Worm (Caenorhabditis elegans): ENCODE measurements around the gene ins-19.

ins-19 gene

DNA sequence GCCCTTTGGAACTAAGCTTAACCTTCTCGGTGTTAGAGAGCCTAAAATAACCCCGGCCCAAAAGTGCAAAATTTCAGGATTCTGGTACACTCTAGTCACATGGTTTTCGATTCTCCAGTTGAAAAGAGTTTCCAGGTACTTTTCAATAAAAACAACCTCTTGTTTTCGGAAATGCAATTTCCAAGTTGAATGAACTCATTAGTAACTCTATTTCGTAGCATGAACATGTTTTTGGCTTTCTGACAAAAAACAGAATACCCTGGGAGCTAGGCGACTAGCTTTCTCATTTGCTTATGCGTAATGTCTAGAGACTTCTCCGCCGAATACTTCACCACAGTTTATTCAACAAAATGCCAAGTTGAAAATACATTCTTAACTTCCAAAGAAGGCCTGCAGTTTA lies 3.0 kb downstream of the ins-19 start, which contains the start of gene srh-71:
srh-71 (plus strand) TSS at position 301 of the 400 bp plus-strand sequence.
- no peak for TF ChIP-seq unc-62 (GFP tag; optimal IDR thresholded peaks at IDR 0.05)

- no peak for TF ChIP-seq unc-62 (GFP tag; optimal IDR thresholded peaks at IDR 0.05)
Measured at ce11 chrII:3118907-3119382, 7.3 kb downstream of the ins-19 start, which contains the start of gene T10D4.6. TSS of gene T10D4.6 (plus strand) at chrII:3119332.

DNA sequence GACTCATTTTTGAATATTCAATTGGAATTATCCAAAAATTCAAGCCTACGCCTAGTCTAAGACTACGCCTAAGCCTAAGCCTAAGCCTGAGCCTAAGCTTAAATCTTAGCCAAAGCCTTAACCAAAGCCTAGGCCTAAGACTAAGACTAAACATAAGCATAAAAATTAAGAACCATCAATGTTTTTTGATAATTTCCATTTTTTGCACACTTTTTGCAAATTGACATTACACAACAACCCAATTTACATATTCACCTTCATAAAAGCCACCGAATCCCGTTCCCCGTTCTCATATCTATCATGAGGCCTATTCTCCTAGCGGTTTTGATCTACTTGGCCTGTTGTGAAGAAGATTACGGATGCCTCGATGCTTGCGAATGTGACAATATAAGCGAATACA lies 8.8 kb downstream of the ins-19 start, which contains the start of gene T10D4.7:
T10D4.7 (plus strand) TSS at position 301 of the 400 bp plus-strand sequence.
- TF ChIP-seq unc-62 (GFP tag; optimal IDR thresholded peaks at IDR 0.05) = no peak

DNA sequence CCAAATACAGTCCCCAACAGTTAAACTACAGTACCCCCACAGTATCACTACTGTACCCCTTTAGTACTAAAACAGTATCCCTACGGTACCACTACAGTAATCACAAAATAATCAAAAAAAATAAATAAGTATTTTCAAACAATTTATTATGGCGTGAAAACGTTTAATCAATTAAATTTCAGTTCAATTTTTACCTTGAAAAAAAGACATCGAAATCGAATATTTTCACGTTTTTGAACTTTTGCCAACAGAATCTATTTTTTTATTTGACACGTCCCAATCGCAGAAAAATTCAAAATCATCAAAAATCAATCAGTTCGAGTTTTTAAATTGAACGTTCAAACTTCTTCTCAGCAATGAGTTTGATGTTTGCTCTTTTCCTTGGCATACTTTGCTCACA lies 12.3 kb downstream of the ins-19 start, which contains the start of gene clec-123:
clec-123 (plus strand) TSS at position 301 of the 400 bp plus-strand sequence.
- no peak for TF ChIP-seq unc-62 (GFP tag; optimal IDR thresholded peaks at IDR 0.05)

- no peak for TF ChIP-seq unc-62 (GFP tag; optimal IDR thresholded peaks at IDR 0.05)
Measured at ce11 chrII:3113289-3113688, 13.0 kb downstream of the ins-19 start.

- no peak for TF ChIP-seq unc-62 (GFP tag; optimal IDR thresholded peaks at IDR 0.05)
Measured at ce11 chrII:3112313-3112712, 13.9 kb downstream of the ins-19 start, which contains the start of gene Y25C1A.2. TSS of gene Y25C1A.2 (plus strand) at chrII:3112613.

ce11 chrII:3111147-3111546 lies 15.1 kb downstream of the ins-19 start, which contains the start of gene Y25C1A.13:
TSS of gene Y25C1A.13 (minus strand) at chrII:3111247.
- no peak for TF ChIP-seq unc-62 (GFP tag; optimal IDR thresholded peaks at IDR 0.05)

- TF ChIP-seq unc-62 (GFP tag; optimal IDR thresholded peaks at IDR 0.05) = no peak
Measured at ce11 chrII:3110099-3110498, 16.1 kb downstream of the ins-19 start.

ce11 chrII:3109533-3109932 lies 16.7 kb downstream of the ins-19 start:
- no peak for TF ChIP-seq unc-62 (GFP tag; optimal IDR thresholded peaks at IDR 0.05)

DNA sequence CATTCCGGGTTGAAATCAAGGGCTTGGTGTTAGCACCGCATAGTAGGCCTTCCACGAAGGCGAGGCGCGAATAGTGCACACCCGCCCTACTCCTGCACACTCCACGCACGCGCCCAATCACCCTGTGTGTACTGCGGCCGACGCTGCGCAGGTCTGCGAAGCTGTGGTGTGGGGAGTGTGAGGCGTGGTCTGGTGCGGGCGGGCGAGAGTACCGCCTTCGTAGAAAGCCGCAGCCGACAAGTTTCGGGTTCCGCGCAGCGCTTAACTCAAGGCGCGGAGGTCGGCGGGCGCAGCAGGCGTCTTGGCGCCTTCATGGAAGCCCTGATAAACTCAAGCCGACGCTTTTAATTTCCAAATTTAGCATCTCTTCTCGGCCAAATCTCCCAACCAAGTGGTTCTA lies 18.1 kb downstream of the ins-19 start:
- no peak for TF ChIP-seq unc-62 (GFP tag; optimal IDR thresholded peaks at IDR 0.05)

DNA sequence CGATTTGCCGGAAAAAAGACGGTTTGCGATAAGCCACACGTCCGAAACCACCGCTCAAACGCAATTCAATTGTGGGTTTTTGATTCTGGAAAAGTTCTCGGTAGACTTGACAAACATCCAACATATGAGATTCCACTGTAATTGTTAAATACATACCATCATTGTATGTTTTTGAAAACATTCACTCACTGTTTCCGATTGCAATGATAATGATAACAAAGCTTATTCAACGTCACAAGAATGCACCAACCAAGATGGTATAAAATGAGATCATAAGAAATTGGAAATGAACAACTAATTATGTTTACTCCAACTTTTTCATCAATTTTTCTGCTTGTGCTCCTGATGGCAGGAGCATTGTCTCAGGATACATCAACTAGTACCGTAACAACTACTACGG lies 20.5 kb downstream of the ins-19 start, which contains the start of gene clec-122:
clec-122 (plus strand) TSS at position 301 of the 400 bp plus-strand sequence.
- TF ChIP-seq unc-62 (GFP tag; optimal IDR thresholded peaks at IDR 0.05) = no peak

ce11 chrII:3102018-3102417 lies 24.2 kb downstream of the ins-19 start, which contains the start of gene clec-121:
TSS of gene clec-121 (plus strand) at chrII:3102318.
- no peak for TF ChIP-seq unc-62 (GFP tag; optimal IDR thresholded peaks at IDR 0.05)

ce11 chrII:3100546-3100945 lies 25.7 kb downstream of the ins-19 start, which contains the start of gene srg-24:
TSS of gene srg-24 (minus strand) at chrII:3100646.
- TF ChIP-seq unc-62 (GFP tag; optimal IDR thresholded peaks at IDR 0.05) = no peak

DNA sequence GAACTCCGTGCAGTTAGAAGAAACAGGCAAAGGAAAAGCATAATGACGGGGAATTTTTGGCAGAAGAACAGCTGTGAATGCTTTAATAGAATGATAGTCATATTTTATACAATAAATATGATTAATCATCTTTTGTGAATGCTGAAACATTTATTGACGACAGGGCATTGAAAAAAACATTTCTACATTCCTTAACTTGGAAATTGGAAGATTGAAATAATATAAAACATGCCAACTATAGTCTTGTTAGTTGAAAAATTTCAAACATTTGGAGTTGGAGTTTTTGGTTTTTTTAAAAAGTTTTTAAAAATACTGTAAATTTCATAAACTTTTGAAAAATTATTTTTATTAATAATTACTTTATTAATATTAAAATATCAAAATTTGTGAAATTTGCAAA lies 29.4 kb downstream of the ins-19 start, which contains the start of gene Y25C1A.14:
Y25C1A.14 (minus strand) TSS at position 101 of the 400 bp plus-strand sequence.
- no peak for TF ChIP-seq unc-62 (GFP tag; optimal IDR thresholded peaks at IDR 0.05)

DNA sequence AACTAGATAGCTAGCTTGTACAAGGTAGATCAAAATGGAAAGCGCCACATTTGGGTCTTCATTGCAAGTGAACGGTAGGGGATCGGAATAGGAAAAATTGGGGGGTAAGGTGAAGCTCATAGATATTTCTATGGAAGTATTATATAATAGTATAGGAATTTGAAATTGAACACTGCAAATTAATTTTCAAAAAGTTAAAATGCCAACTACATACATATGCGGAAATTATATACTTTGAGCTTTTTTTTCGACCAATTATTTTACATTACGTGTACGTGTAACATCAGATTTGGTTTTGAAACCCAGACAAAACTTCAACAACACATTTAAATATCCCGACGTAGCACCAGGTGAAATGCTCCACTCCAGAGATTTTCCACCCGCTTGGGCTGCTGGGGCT lies 30.2 kb downstream of the ins-19 start, which contains the start of gene srg-23:
srg-23 (minus strand) TSS at position 101 of the 400 bp plus-strand sequence.
- no peak for TF ChIP-seq unc-62 (GFP tag; optimal IDR thresholded peaks at IDR 0.05)

ce11 chrII:3093352-3093751 lies 32.9 kb downstream of the ins-19 start, which contains the start of gene srg-22:
TSS of gene srg-22 (minus strand) at chrII:3093452.
- TF ChIP-seq unc-62 (GFP tag; optimal IDR thresholded peaks at IDR 0.05) = no peak

ce11 chrII:3091268-3091667 lies 35.0 kb downstream of the ins-19 start, which contains the start of gene srg-21:
TSS of gene srg-21 (minus strand) at chrII:3091368.
- no peak for TF ChIP-seq unc-62 (GFP tag; optimal IDR thresholded peaks at IDR 0.05)

Data from whole organism, dauer.